Fruit fly (Drosophila melanogaster) whole organism, wandering third instar larva: Measurements from ENCODE around the gene CG42578.
"Not testable (repeated sequence)": the region's sequence is repeated elsewhere in the genome, so short reads cannot be mapped to it uniquely, and the experiment has no call there.

Experiments used
- Abd-B ChIP-seq: fragments of >200 bp; optimal IDR thresholded peaks from 2 replicates; lab custom pipeline; 2017; ENCODE audit warnings: missing biosample characterization, missing genetic modification characterization
- CG32264 ChIP-seq: fragments of 200-800 bp; sonication (Bioruptor generic); optimal IDR thresholded peaks from 2 replicates; lab custom pipeline; 2016; ENCODE audit warnings: missing biosample characterization, missing genetic modification characterization
- CG9705 ChIP-seq: fragments of 200-800 bp; sonication (Bioruptor generic); optimal IDR thresholded peaks from 2 replicates; lab custom pipeline; 2018; ENCODE audit warnings: missing biosample characterization, mild to moderate bottlenecking, missing genetic modification characterization
- CrebA ChIP-seq: fragments of 200-800 bp; sonication (Bioruptor generic); optimal IDR thresholded peaks from 2 replicates; lab custom pipeline; 2016; ENCODE audit warnings: missing biosample characterization, mild to moderate bottlenecking, missing genetic modification characterization, borderline replicate concordance
- Dfd ChIP-seq: fragments of >200 bp; optimal IDR thresholded peaks from 2 replicates; lab custom pipeline; 2017; ENCODE audit warnings: missing biosample characterization, missing genetic modification characterization
- Dif ChIP-seq: fragments of 200-275, 200-300 bp; sonication (Bioruptor generic); optimal IDR thresholded peaks from 2 replicates; lab custom pipeline; 2018; ENCODE audit warnings: missing biosample characterization, missing genetic modification characterization; ENCODE audit not compliant: partially characterized antibody
- GATAd ChIP-seq: sonication (Bioruptor generic); optimal IDR thresholded peaks from 2 replicates; lab custom pipeline; 2016; ENCODE audit warnings: missing biosample characterization, missing genetic modification characterization
- HLH106 ChIP-seq: fragments of 200-800 bp; optimal IDR thresholded peaks from 3 replicates; lab custom pipeline; 2019; ENCODE audit warnings: missing biosample characterization, mild to moderate bottlenecking, missing genetic modification characterization, moderate library complexity
- Hr78 ChIP-seq: fragments of >200 bp; optimal IDR thresholded peaks from 2 replicates; lab custom pipeline; 2017; ENCODE audit warnings: missing biosample characterization, missing genetic modification characterization
- Hr83 ChIP-seq: fragments of 200-300 bp; sonication (Bioruptor generic); optimal IDR thresholded peaks from 2 replicates; lab custom pipeline; 2016; ENCODE audit warnings: missing biosample characterization, mild to moderate bottlenecking, missing genetic modification characterization, moderate library complexity; ENCODE audit not compliant: poor library complexity, severe bottlenecking
- Jra ChIP-seq: sonication (Bioruptor generic); optimal IDR thresholded peaks from 2 replicates; lab custom pipeline; 2016; ENCODE audit warnings: missing biosample characterization, missing genetic modification characterization
- Mio ChIP-seq: sonication (Bioruptor generic); optimal IDR thresholded peaks from 2 replicates; lab custom pipeline; 2016; ENCODE audit warnings: missing biosample characterization, missing genetic modification characterization
- N ChIP-seq: fragments of >200 bp; optimal IDR thresholded peaks from 2 replicates; lab custom pipeline; 2018; ENCODE audit warnings: missing biosample characterization, missing external identifiers, missing genetic modification characterization
- OdsH ChIP-seq: fragments of 200-800 bp; sonication (Bioruptor generic); optimal IDR thresholded peaks from 2 replicates; lab custom pipeline; 2016; ENCODE audit warnings: missing biosample characterization, mild to moderate bottlenecking, missing genetic modification characterization
- Rel ChIP-seq, 2 experiments: fragments of 200-800 bp; sonication (Bioruptor generic) in 1 of 2; optimal IDR thresholded peaks; 2 replicates in 1 of 2; 3 replicates in 1 of 2; lab custom pipeline; 2016 to 2019; ENCODE audit warnings: mild to moderate bottlenecking in 2 of 2, missing biosample characterization in 2 of 2, missing genetic modification characterization in 2 of 2, moderate library complexity in 1 of 2
- Sp1 ChIP-seq: fragments of 200-800 bp; sonication (Bioruptor generic); optimal IDR thresholded peaks from 3 replicates; lab custom pipeline; 2019; ENCODE audit warnings: missing biosample characterization, mild to moderate bottlenecking, missing genetic modification characterization, moderate library complexity
- Vsx2 ChIP-seq: fragments of 200-300, 225-300 bp; sonication (Bioruptor generic); optimal IDR thresholded peaks from 2 replicates; lab custom pipeline; 2018; ENCODE audit warnings: missing biosample characterization, missing genetic modification characterization; ENCODE audit not compliant: partially characterized antibody
- br ChIP-seq: fragments of 200-800 bp; sonication (Bioruptor generic); optimal IDR thresholded peaks from 2 replicates; lab custom pipeline; 2016; ENCODE audit warnings: missing biosample characterization, missing genetic modification characterization
- dmrt93B ChIP-seq: fragments of 200-800 bp; sonication (Bioruptor generic); optimal IDR thresholded peaks from 2 replicates; lab custom pipeline; 2018; ENCODE audit warnings: missing biosample characterization, mild to moderate bottlenecking, missing genetic modification characterization
- dsf ChIP-seq: sonication (Bioruptor generic); optimal IDR thresholded peaks from 2 replicates; lab custom pipeline; 2016; ENCODE audit warnings: missing biosample characterization, missing genetic modification characterization, borderline replicate concordance
- ey ChIP-seq: fragments of 200-800 bp; sonication (Bioruptor generic); optimal IDR thresholded peaks from 2 replicates; lab custom pipeline; 2016; ENCODE audit warnings: missing biosample characterization, missing genetic modification characterization
- foxo ChIP-seq, 2 experiments: fragments of 200-800 bp; sonication (Bioruptor generic); optimal IDR thresholded peaks; 2 replicates in 1 of 2; 3 replicates in 1 of 2; lab custom pipeline; 2016 to 2017; ENCODE audit warnings: missing biosample characterization in 2 of 2, missing genetic modification characterization in 2 of 2
- fru ChIP-seq: fragments of 200-800 bp; sonication (Bioruptor generic); optimal IDR thresholded peaks from 3 replicates; lab custom pipeline; 2016; ENCODE audit warnings: missing biosample characterization, mild to moderate bottlenecking, missing genetic modification characterization
- jim ChIP-seq: fragments of 175-275, 200-325 bp; sonication (Bioruptor generic); optimal IDR thresholded peaks from 2 replicates; lab custom pipeline; 2016; ENCODE audit warnings: missing biosample characterization, mild to moderate bottlenecking, missing genetic modification characterization
- lola ChIP-seq: fragments of >200 bp; optimal IDR thresholded peaks from 2 replicates; lab custom pipeline; 2017; ENCODE audit warnings: missing biosample characterization, missing genetic modification characterization
- pan ChIP-seq: fragments of >200 bp; optimal IDR thresholded peaks from 2 replicates; lab custom pipeline; 2017
- psq ChIP-seq: fragments of 200-800 bp; sonication (Bioruptor generic); optimal IDR thresholded peaks from 3 replicates; lab custom pipeline; 2017; ENCODE audit warnings: missing biosample characterization, mild to moderate bottlenecking, missing genetic modification characterization, moderate library complexity
- rgr ChIP-seq: fragments of 200-800 bp; sonication (Bioruptor generic); optimal IDR thresholded peaks from 3 replicates; lab custom pipeline; 2016; ENCODE audit warnings: missing biosample characterization, mild to moderate bottlenecking, missing genetic modification characterization
- sage ChIP-seq: fragments of 200-800 bp; sonication (Bioruptor generic); optimal IDR thresholded peaks from 2 replicates; lab custom pipeline; 2016; ENCODE audit warnings: missing biosample characterization, mild to moderate bottlenecking, missing genetic modification characterization
- tai ChIP-seq: sonication (Bioruptor generic); optimal IDR thresholded peaks from 2 replicates; lab custom pipeline; 2016; ENCODE audit warnings: missing biosample characterization, missing genetic modification characterization
- usp ChIP-seq: fragments of >200 bp; optimal IDR thresholded peaks from 2 replicates; lab custom pipeline; 2017; ENCODE audit warnings: missing biosample characterization, missing genetic modification characterization
- woc ChIP-seq: sonication (Bioruptor generic); optimal IDR thresholded peaks from 2 replicates; lab custom pipeline; 2016; ENCODE audit warnings: missing biosample characterization, mild to moderate bottlenecking, missing genetic modification characterization

The CG42578 gene

dm6 chrX:20446071-20446470 is at the start of gene CG42578:
TSS of gene CG42578 (plus strand) at chrX:20446371.
- not testable (repeated sequence) for TF ChIP-seq CG32264 (GFP tag; lab: Kevin White, UChicago); Dfd; Abd-B (GFP tag; lab: Kevin White, UChicago)

- no peak for TF ChIP-seq GATAd (GFP tag; lab: Kevin White, UChicago)
These were observed 34.5 kb upstream of the CG42578 start for dm6 chrX:20411635-20412034.

- TF ChIP-seq Dif (GFP tag; lab: Kevin White, UChicago) (no peak), Dfd (no peak), br (no peak), CrebA (no peak), rgr (GFP tag; lab: Kevin White, UChicago) (no peak), jim (no peak), N (GFP tag; lab: Kevin White, UChicago) (no peak), GATAd (GFP tag; lab: Kevin White, UChicago) (no peak), pan (no peak), tai (GFP tag; lab: Kevin White, UChicago) (no peak), Jra (GFP tag; lab: Kevin White, UChicago) (no peak), dmrt93B (GFP tag; lab: Kevin White, UChicago) (no peak), dsf (GFP tag; lab: Kevin White, UChicago) (no peak), CG32264 (GFP tag; lab: Kevin White, UChicago) (no peak), HLH106 (tag; lab: Kevin White, UChicago) (no peak), woc (GFP tag; lab: Kevin White, UChicago) (no peak), Vsx2 (GFP tag; lab: Kevin White, UChicago) (no peak), CG9705 (GFP tag; lab: Kevin White, UChicago) (no peak), OdsH (no peak)
These were observed 32.7 kb upstream of the CG42578 start, which contains the start of gene CG15459 for dm6 chrX:20413481-20413880. TSS of gene CG15459 (minus strand) at chrX:20413581.

- TF ChIP-seq Hr78 (GFP tag; lab: Kevin White, UChicago) (no peak), CG32264 (GFP tag; lab: Kevin White, UChicago) (no peak), HLH106 (tag; lab: Kevin White, UChicago) (no peak), OdsH (no peak), woc (GFP tag; lab: Kevin White, UChicago) (no peak), pan (no peak), psq (GFP tag; lab: Kevin White, UChicago) (no peak), br (no peak), Dfd (no peak), CrebA (no peak), Hr83 (GFP tag; lab: Kevin White, UChicago) (no peak), usp (GFP tag; lab: Kevin White, UChicago) (no peak), lola (no peak), dsf (GFP tag; lab: Kevin White, UChicago) (no peak), N (GFP tag; lab: Kevin White, UChicago) (no peak), Mio (GFP tag; lab: Kevin White, UChicago) (no peak)
- TF ChIP-seq, all 38 proteins: peak for 0
These were observed 32.1 kb upstream of the CG42578 start, which contains the start of gene CG15458 for dm6 chrX:20414099-20414498. TSS of gene CG15458 (minus strand) at chrX:20414199.

dm6 chrX:20415444-20415843 is 30.7 kb upstream of the CG42578 start, which contains the start of gene Obp19a:
TSS of gene Obp19a (plus strand) at chrX:20415744.
- TF ChIP-seq foxo (GFP tag; optimal IDR thresholded peaks at IDR 0.05; lab: Kevin White, UChicago) (no peak), lola (no peak), rgr (GFP tag; lab: Kevin White, UChicago) (no peak), ey (GFP tag; lab: Kevin White, UChicago) (no peak), Rel (GFP tag; optimal IDR thresholded peaks at IDR 0.05; lab: Kevin White, UChicago) (no peak), Rel (tag; optimal IDR thresholded peaks at IDR 0.05; lab: Kevin White, UChicago) (no peak), sage (no peak), CrebA (no peak), fru (no peak), GATAd (GFP tag; lab: Kevin White, UChicago) (no peak), Hr78 (GFP tag; lab: Kevin White, UChicago) (no peak), Hr83 (GFP tag; lab: Kevin White, UChicago) (no peak), dmrt93B (GFP tag; lab: Kevin White, UChicago) (no peak), Vsx2 (GFP tag; lab: Kevin White, UChicago) (no peak), OdsH (no peak), psq (GFP tag; lab: Kevin White, UChicago) (no peak), jim (no peak), Sp1 (no peak), Abd-B (GFP tag; lab: Kevin White, UChicago) (no peak), usp (GFP tag; lab: Kevin White, UChicago) (no peak), Dfd (no peak)
